Fruit fly (Drosophila melanogaster): ENCODE results near the gene wapl.

dm6 chrX:2193809-2194207, 35.0 kb upstream of the wapl start, which contains the start of gene CG14053:
- no peak for TF ChIP-seq pan (optimal IDR thresholded peaks at IDR 0.05)
- no peak for TF ChIP-seq EcR (GFP tag; optimal IDR thresholded peaks at IDR 0.05)
- no peak for TF ChIP-seq Dll (optimal IDR thresholded peaks at IDR 0.05)

All from whole organism.